Worm (Caenorhabditis elegans): ENCODE results near the gene Y75B8A.25.

- no peak for TF ChIP-seq pha-4 (tag; optimal IDR thresholded peaks at IDR 0.05)
- TF ChIP-seq blmp-1 (tag; optimal IDR thresholded peaks at IDR 0.05): no peak
- no peak for TF ChIP-seq nhr-76 (tag; optimal IDR thresholded peaks at IDR 0.05)
- TF ChIP-seq lsy-2 (tag; optimal IDR thresholded peaks at IDR 0.05): peak; percentile 17
These were observed 40.3 kb upstream of the Y75B8A.25 start for ce11 chrIII:12233493-12233892.

Data from whole organism, mixed stage, embryonic.